Worm (Caenorhabditis elegans): ENCODE data around the gene T05H10.8.

The T05H10.8 gene

DNA sequence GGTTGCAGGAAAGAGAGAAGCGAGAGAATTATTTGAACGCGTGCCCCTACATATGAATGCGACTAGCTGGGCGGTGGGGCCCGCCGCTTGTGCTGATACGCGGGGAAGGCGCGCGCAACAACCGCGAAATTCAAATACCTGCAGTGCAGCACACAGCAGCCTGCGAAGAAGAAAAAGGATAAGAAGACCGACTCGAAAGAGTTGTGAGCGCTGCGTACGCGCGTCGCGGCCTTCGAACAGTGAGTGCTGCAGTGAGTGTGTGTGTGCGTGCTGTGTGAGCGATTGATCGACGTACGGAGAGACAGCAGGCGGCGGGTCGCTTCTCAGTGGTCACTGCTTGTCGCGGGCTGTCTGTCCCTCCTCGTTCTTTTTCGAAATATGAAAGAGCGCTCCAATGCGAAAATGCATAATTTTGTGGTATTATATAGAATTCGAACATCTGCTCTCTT lies 30.6 kb upstream of the T05H10.8 start:
- TF ChIP-seq ztf-29 (GFP tag; IDR thresholded peaks at IDR 0.05): peak; percentile 60; the same call in 1 of the 2 replicates
- no peak for TF ChIP-seq klf-2 (GFP tag; conservative IDR thresholded peaks at IDR 0.05)
- peak; percentile 62 for TF ChIP-seq T22C8.4 (GFP tag; IDR thresholded peaks at IDR 0.05)
- peak; percentile 79 for TF ChIP-seq ztf-23 (GFP tag; IDR thresholded peaks at IDR 0.05)
- peak; percentile 74; the same call in 1 of the 2 replicates for TF ChIP-seq flt-1 (GFP tag; IDR thresholded peaks at IDR 0.05)
- TF ChIP-seq ref-1 (GFP tag; conservative IDR thresholded peaks at IDR 0.05): no peak
- TF ChIP-seq cog-1 (tag; optimal IDR thresholded peaks at IDR 0.05): peak; percentile 77
- TF ChIP-seq tab-1 (GFP tag; IDR thresholded peaks at IDR 0.05): no peak
- TF ChIP-seq med-1 (GFP tag; optimal IDR thresholded peaks at IDR 0.05; ENCODE audit: insufficient read depth): no peak

DNA sequence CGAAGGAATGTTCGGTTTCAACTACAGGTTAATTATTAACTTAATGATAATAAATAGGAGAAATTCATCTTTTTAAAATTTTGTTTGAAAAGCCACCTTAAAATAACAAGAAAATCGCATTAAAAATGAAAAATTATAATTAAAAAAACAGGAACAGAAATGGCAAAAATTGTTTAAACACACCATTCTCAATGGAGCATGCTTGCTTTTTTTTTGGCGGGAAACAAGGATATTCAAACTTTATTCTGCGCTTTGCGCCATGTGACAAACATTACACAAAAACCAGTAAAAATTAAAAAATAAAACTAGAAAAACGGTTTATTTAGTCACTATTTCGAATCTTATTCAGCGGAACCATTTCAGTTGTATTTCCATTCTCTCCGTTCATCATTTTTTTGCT lies 30.1 kb upstream of the T05H10.8 start:
- TF ChIP-seq ztf-29 (GFP tag; IDR thresholded peaks at IDR 0.05): no peak
- TF ChIP-seq flt-1 (GFP tag; IDR thresholded peaks at IDR 0.05): no peak
- TF ChIP-seq cog-1 (tag; optimal IDR thresholded peaks at IDR 0.05): no peak
- TF ChIP-seq ztf-23 (GFP tag; IDR thresholded peaks at IDR 0.05): no peak
- TF ChIP-seq tab-1 (GFP tag; IDR thresholded peaks at IDR 0.05): no peak
- TF ChIP-seq T22C8.4 (GFP tag; IDR thresholded peaks at IDR 0.05): no peak
- TF ChIP-seq med-1 (GFP tag; optimal IDR thresholded peaks at IDR 0.05; ENCODE audit: insufficient read depth): no peak
- TF ChIP-seq ref-1 (GFP tag; conservative IDR thresholded peaks at IDR 0.05): no peak
- no peak for TF ChIP-seq klf-2 (GFP tag; conservative IDR thresholded peaks at IDR 0.05)

DNA sequence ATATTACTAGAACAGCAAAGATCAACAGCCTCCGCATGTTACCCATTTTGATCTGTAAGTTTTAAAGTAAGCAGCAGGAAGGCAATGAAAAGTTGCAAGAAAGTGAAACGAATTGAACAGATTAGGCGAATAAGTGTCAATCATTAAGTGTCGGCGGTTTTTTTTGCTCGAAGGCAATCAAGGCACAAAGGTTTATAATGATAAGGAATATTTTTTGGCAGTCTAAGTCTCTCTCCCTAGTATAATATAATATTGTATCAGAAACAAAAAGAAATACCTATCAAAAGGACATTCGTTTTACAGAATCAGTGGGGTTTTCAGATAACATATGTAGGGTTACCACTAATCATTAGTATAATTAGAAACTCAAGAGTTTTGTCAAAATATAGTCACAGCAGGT lies 26.2 kb upstream of the T05H10.8 start, which contains the start of gene nrf-6:
nrf-6 (minus strand) TSS at position 52 of the 400 bp plus-strand sequence.
- TF ChIP-seq tab-1 (GFP tag; IDR thresholded peaks at IDR 0.05): no peak
- no peak for TF ChIP-seq klf-2 (GFP tag; conservative IDR thresholded peaks at IDR 0.05)
- no peak for TF ChIP-seq med-1 (GFP tag; optimal IDR thresholded peaks at IDR 0.05; ENCODE audit: insufficient read depth)
- no peak for TF ChIP-seq T22C8.4 (GFP tag; IDR thresholded peaks at IDR 0.05)
- no peak for TF ChIP-seq flt-1 (GFP tag; IDR thresholded peaks at IDR 0.05)
- TF ChIP-seq cog-1 (tag; optimal IDR thresholded peaks at IDR 0.05): no peak
- no peak for TF ChIP-seq ztf-23 (GFP tag; IDR thresholded peaks at IDR 0.05)
- TF ChIP-seq ref-1 (GFP tag; conservative IDR thresholded peaks at IDR 0.05): no peak
- no peak for TF ChIP-seq ztf-29 (GFP tag; IDR thresholded peaks at IDR 0.05)

DNA sequence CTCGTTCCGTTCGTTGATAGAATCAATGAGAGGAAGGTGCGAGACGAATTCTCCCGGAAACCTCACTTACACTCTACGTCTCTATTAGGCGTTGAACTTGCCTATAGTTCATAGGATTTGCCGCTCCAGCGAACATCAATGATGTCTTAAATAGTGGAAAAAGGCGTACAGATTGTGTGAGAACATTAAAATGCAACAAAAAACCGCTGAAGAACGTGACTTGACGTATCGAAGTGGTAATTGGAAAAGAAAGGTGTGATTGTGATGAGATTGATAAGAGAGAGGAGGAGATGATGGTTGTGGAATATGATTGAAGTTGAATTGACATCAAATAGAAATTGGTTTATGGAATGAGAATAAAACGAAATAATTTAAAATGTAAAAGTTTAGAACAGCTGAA lies 24.9 kb upstream of the T05H10.8 start:
- TF ChIP-seq ztf-29 (GFP tag; IDR thresholded peaks at IDR 0.05) (no peak), med-1 (GFP tag; optimal IDR thresholded peaks at IDR 0.05; ENCODE audit: insufficient read depth) (no peak), tab-1 (GFP tag; IDR thresholded peaks at IDR 0.05) (no peak)

DNA sequence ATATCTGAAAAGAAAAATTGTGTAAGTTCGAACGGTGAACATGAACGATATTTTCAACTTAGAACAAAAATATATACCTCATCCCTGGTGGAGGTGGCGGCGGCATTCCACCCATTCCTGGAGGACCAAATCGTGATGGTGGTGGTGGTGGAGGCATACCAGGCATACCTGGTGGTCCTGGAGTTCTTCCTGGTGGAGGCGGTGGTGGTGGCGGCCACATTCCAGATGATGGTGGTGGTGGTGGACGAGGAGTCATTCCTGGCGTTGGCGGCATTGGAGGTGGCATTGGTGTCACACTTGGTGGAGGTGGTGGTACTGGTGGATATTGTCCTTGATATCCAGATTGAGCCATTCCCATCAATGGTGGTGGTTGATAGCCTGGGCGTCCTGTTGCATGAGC lies 24.3 kb upstream of the T05H10.8 start:
- TF ChIP-seq flt-1 (GFP tag; IDR thresholded peaks at IDR 0.05) (no peak), med-1 (GFP tag; optimal IDR thresholded peaks at IDR 0.05; ENCODE audit: insufficient read depth) (no peak), ztf-23 (GFP tag; IDR thresholded peaks at IDR 0.05) (no peak), T22C8.4 (GFP tag; IDR thresholded peaks at IDR 0.05) (no peak), ztf-29 (GFP tag; IDR thresholded peaks at IDR 0.05) (no peak)

DNA sequence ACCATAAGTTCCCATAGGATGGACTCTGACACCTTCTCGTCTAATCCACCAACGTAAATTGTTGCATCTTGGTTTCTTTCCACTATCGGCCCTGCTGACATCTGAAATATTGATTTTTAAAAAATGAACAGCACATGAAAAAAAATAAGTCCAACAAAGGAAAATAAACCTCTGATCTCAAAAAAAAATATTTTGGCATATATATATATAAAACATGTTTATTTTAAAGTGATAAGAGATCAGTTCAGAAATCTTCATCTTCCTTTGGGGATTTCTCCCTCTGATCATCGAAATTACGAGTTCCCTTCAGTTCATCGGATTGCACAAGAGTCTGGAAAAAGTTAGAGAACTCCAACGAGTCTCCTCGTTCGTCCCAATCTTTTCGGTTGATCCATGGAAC lies 23.2 kb upstream of the T05H10.8 start, which contains the start of gene sap-49:
sap-49 (minus strand) TSS at position 101 of the 400 bp plus-strand sequence.
- TF ChIP-seq tab-1 (GFP tag; IDR thresholded peaks at IDR 0.05): no peak
- no peak for TF ChIP-seq ztf-29 (GFP tag; IDR thresholded peaks at IDR 0.05)
- no peak for TF ChIP-seq flt-1 (GFP tag; IDR thresholded peaks at IDR 0.05)
- no peak for TF ChIP-seq med-1 (GFP tag; optimal IDR thresholded peaks at IDR 0.05; ENCODE audit: insufficient read depth)
- TF ChIP-seq klf-2 (GFP tag; conservative IDR thresholded peaks at IDR 0.05): no peak
- TF ChIP-seq ref-1 (GFP tag; conservative IDR thresholded peaks at IDR 0.05): no peak
- TF ChIP-seq ztf-23 (GFP tag; IDR thresholded peaks at IDR 0.05): no peak

DNA sequence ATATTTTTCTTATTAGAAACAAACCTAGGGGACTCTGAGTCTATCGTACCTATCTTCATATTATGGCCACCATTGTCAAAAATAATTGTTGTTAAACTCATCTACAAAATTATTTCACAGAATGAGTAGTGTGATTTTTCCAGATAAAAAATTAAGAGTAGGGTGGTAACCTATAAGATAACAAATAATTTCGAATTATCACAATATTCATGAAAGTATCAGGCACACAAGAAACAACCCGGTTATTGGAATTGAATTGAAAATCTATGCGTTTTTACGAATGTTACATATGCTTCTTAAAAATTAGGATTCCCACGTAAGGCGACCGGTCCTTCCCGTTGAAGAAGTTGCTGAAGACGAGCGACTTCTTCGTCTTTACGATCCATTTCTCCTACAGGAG lies 21.6 kb upstream of the T05H10.8 start, which contains the start of gene arp-6:
arp-6 (minus strand) TSS at position 101 of the 400 bp plus-strand sequence.
- no peak for TF ChIP-seq T22C8.4 (GFP tag; IDR thresholded peaks at IDR 0.05)
- no peak for TF ChIP-seq cog-1 (tag; optimal IDR thresholded peaks at IDR 0.05)
- TF ChIP-seq klf-2 (GFP tag; conservative IDR thresholded peaks at IDR 0.05): no peak
- no peak for TF ChIP-seq med-1 (GFP tag; optimal IDR thresholded peaks at IDR 0.05; ENCODE audit: insufficient read depth)
- no peak for TF ChIP-seq flt-1 (GFP tag; IDR thresholded peaks at IDR 0.05)
- no peak for TF ChIP-seq tab-1 (GFP tag; IDR thresholded peaks at IDR 0.05)
- no peak for TF ChIP-seq ztf-23 (GFP tag; IDR thresholded peaks at IDR 0.05)
- TF ChIP-seq ztf-29 (GFP tag; IDR thresholded peaks at IDR 0.05): no peak
- TF ChIP-seq ref-1 (GFP tag; conservative IDR thresholded peaks at IDR 0.05): no peak

DNA sequence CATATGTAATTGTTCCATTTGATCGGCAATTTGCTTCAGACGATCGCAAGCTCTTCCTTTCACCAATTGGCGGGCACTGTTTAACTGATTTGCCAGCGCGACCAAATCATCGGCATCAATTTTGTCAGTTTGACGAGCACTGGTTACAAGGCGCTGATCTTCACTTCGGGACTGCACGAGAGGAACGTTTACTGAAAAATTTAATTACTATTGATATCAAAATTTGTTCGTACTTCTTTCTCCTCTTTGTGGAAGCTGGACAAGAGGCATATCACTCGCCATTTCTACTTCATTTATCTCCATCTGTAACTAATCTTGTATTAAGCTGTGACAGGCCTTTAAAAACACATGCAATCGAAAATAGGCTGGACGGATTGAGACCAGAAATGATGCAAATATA lies 21.0 kb upstream of the T05H10.8 start, which contains the start of gene C08B11.9:
C08B11.9 (minus strand) TSS at position 307 of the 400 bp plus-strand sequence.
- no peak for TF ChIP-seq T22C8.4 (GFP tag; IDR thresholded peaks at IDR 0.05)
- no peak for TF ChIP-seq tab-1 (GFP tag; IDR thresholded peaks at IDR 0.05)
- no peak for TF ChIP-seq ref-1 (GFP tag; conservative IDR thresholded peaks at IDR 0.05)
- TF ChIP-seq ztf-23 (GFP tag; IDR thresholded peaks at IDR 0.05): no peak
- no peak for TF ChIP-seq klf-2 (GFP tag; conservative IDR thresholded peaks at IDR 0.05)
- TF ChIP-seq flt-1 (GFP tag; IDR thresholded peaks at IDR 0.05): no peak
- TF ChIP-seq med-1 (GFP tag; optimal IDR thresholded peaks at IDR 0.05; ENCODE audit: insufficient read depth): no peak
- no peak for TF ChIP-seq cog-1 (tag; optimal IDR thresholded peaks at IDR 0.05)
- no peak for TF ChIP-seq ztf-29 (GFP tag; IDR thresholded peaks at IDR 0.05)

DNA sequence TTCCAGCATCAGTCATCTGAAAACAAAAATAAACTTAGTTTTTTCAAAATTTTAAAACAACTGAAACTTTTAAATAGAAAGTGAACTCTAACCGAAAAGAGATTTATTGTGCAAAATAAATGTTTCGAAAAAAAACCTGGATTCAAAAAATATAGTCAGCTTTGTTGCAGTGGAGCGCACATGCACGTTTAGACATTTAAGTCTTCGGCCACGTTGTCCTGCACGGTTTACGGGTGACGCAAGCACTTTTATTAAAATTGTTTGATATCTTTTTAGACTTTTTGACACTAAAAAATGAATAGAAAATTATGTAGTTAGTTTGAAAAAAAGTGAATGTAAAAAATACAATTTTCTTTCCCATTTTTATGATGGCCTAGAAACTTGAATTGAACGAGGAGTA lies 19.5 kb upstream of the T05H10.8 start, which contains the start of the genes ubh-4 and algn-6:
ubh-4 (minus strand) TSS at position 182 of the 400 bp plus-strand sequence.
algn-6 (plus strand) TSS at position 387 of the 400 bp plus-strand sequence.
- no peak for TF ChIP-seq ztf-23 (GFP tag; IDR thresholded peaks at IDR 0.05)
- TF ChIP-seq tab-1 (GFP tag; IDR thresholded peaks at IDR 0.05): no peak
- TF ChIP-seq klf-2 (GFP tag; conservative IDR thresholded peaks at IDR 0.05): no peak
- TF ChIP-seq med-1 (GFP tag; optimal IDR thresholded peaks at IDR 0.05; ENCODE audit: insufficient read depth): no peak
- no peak for TF ChIP-seq T22C8.4 (GFP tag; IDR thresholded peaks at IDR 0.05)
- no peak for TF ChIP-seq cog-1 (tag; optimal IDR thresholded peaks at IDR 0.05)
- TF ChIP-seq flt-1 (GFP tag; IDR thresholded peaks at IDR 0.05): no peak
- TF ChIP-seq ztf-29 (GFP tag; IDR thresholded peaks at IDR 0.05): no peak
- TF ChIP-seq ref-1 (GFP tag; conservative IDR thresholded peaks at IDR 0.05): no peak

DNA sequence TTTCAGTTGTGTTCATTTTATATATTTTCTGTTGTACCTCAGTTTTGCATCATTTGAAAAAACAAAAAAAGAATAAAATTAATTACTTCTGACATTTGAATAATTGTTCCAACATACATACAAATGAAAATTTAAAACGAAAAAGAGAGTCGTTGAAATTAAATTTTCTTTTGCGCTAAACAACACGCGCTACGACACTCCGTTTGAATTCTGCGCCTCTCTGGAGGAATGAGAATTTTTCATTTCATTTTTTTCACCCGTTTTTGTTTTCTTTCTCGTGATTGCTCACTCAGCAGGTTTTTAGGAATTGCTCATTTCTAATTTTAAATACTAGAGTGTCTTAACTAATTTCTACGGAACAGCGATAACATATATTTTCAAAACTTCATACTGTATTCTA lies 17.2 kb upstream of the T05H10.8 start:
- TF ChIP-seq T22C8.4 (GFP tag; IDR thresholded peaks at IDR 0.05) (no peak), med-1 (GFP tag; optimal IDR thresholded peaks at IDR 0.05; ENCODE audit: insufficient read depth) (no peak), ztf-23 (GFP tag; IDR thresholded peaks at IDR 0.05) (no peak), ztf-29 (GFP tag; IDR thresholded peaks at IDR 0.05) (no peak)
